Fruit fly (Drosophila melanogaster) whole organism: Measurements from ENCODE around the gene CG6972.

ENCODE experiments used
- CG8478 ChIP-seq: fragments of >200 bp; optimal IDR thresholded peaks from 2 replicates; lab custom pipeline; 2018; ENCODE audit warnings: inconsistent platforms
- Dll ChIP-seq: fragments of >200 bp; optimal IDR thresholded peaks from 2 replicates; lab custom pipeline; 2017
- EcR ChIP-seq, 2 experiments: fragments of >200 bp; optimal IDR thresholded peaks; 2 replicates each; lab custom pipeline; 2017; ENCODE audit warnings: missing biosample characterization in 2 of 2, missing genetic modification characterization in 2 of 2, missing genetic modification reagents in 2 of 2
- psq ChIP-seq: fragments of >200 bp; optimal IDR thresholded peaks from 2 replicates; lab custom pipeline; 2017
- usp ChIP-seq: fragments of >200 bp; optimal IDR thresholded peaks from 2 replicates; lab custom pipeline; 2017; ENCODE audit warnings: missing biosample characterization, missing genetic modification characterization, mixed read lengths

DNA sequence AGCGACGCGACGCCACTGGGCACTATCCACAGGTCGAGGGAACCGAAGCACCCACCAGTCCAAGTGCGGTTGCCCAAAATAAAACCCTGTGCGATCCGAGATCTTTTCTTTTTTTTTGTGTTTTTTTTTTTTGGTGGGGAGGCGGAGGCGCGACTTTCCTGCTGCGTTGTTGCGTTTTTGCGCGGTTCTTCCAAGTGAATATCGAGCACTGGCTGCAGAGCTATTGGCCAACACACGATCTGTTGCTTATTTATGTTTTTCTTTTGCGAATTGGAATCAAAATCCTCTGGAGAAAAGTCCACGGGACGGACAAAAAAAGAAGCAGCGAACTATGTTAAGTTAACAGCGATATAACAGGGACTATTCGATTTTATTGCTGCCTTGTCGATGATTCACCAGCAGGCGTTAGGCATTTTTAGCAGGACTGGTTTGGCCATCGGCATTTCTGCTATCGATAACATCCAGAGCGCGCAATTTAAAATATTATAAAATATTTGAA lies 19.1 kb downstream of the CG6972 start, which contains the start of gene wge:
- TF ChIP-seq usp (GFP tag; lab: Kevin White, UChicago) (no peak), Dll (lab: Kevin White, UChicago) (no peak), CG8478 (lab: Kevin White, UChicago) (no peak), psq (lab: Kevin White, UChicago) (no peak), EcR (GFP tag; optimal IDR thresholded peaks at IDR 0.05; lab: Kevin White, UChicago) (no peak)
